Fruit fly (Drosophila melanogaster) whole organism, wandering third instar larva: ENCODE data around the gene mus304.

Experiments
- Dif ChIP-seq: fragments of 200-275, 200-300 bp; sonication (Bioruptor generic); optimal IDR thresholded peaks from 2 replicates; lab custom pipeline; 2018; ENCODE audit warnings: missing biosample characterization, missing genetic modification characterization; ENCODE audit not compliant: partially characterized antibody
- GATAd ChIP-seq: sonication (Bioruptor generic); optimal IDR thresholded peaks from 2 replicates; lab custom pipeline; 2016; ENCODE audit warnings: missing biosample characterization, missing genetic modification characterization
- Jra ChIP-seq: sonication (Bioruptor generic); optimal IDR thresholded peaks from 2 replicates; lab custom pipeline; 2016; ENCODE audit warnings: missing biosample characterization, missing genetic modification characterization
- Myc ChIP-seq: fragments of >200 bp; optimal IDR thresholded peaks from 2 replicates; lab custom pipeline; 2017
- Sp1 ChIP-seq: fragments of 200-800 bp; sonication (Bioruptor generic); optimal IDR thresholded peaks from 3 replicates; lab custom pipeline; 2019; ENCODE audit warnings: missing biosample characterization, mild to moderate bottlenecking, missing genetic modification characterization, moderate library complexity
- br ChIP-seq: fragments of 200-800 bp; sonication (Bioruptor generic); optimal IDR thresholded peaks from 2 replicates; lab custom pipeline; 2016; ENCODE audit warnings: missing biosample characterization, missing genetic modification characterization
- foxo ChIP-seq, 2 experiments: fragments of 200-800 bp; sonication (Bioruptor generic); optimal IDR thresholded peaks; 2 replicates in 1 of 2; 3 replicates in 1 of 2; lab custom pipeline; 2016 to 2017; ENCODE audit warnings: missing biosample characterization in 2 of 2, missing genetic modification characterization in 2 of 2
- fru ChIP-seq: fragments of 200-800 bp; sonication (Bioruptor generic); optimal IDR thresholded peaks from 3 replicates; lab custom pipeline; 2016; ENCODE audit warnings: missing biosample characterization, mild to moderate bottlenecking, missing genetic modification characterization
- usp ChIP-seq: fragments of >200 bp; optimal IDR thresholded peaks from 2 replicates; lab custom pipeline; 2017; ENCODE audit warnings: missing biosample characterization, missing genetic modification characterization

DNA sequence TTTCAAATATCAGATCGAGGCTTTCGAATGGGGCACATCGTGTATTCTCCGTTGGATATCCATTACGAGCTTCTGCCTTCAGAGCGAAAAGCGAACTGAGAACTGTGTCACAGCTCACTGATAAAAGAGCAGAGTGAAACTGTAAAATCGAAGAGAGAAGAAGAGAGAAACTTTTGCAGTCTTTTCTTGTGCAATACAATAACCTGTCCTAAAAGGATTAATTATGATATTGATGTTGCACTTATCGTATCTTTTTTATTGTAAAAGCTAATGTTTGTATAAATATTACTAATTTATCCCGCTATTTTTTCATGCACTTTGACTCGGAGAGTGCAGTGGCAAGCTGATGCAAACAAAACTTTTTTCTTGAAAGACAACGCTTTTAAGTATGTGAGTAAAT lies 34.6 kb upstream of the mus304 start:
- TF ChIP-seq GATAd (GFP tag; lab: Kevin White, UChicago): no peak
- TF ChIP-seq Dif (GFP tag; lab: Kevin White, UChicago): no peak
- no peak for TF ChIP-seq foxo (GFP tag; optimal IDR thresholded peaks at IDR 0.05; lab: Kevin White, UChicago)
- TF ChIP-seq fru (GFP tag; lab: Kevin White, UChicago): no peak
- TF ChIP-seq usp (GFP tag; lab: Kevin White, UChicago): no peak
- TF ChIP-seq Myc (lab: Kevin White, UChicago): no peak
- no peak for TF ChIP-seq br (GFP tag; lab: Kevin White, UChicago)
- no peak for TF ChIP-seq Jra (GFP tag; lab: Kevin White, UChicago)
- TF ChIP-seq Sp1 (GFP tag; lab: Kevin White, UChicago): no peak
